Fruit fly (Drosophila melanogaster) whole organism, embryonic: ENCODE data around the gene RpL37A.
A peak's percentile ranks its signal among the peaks of the same experiment; 100 is the strongest.

Source experiments
- CG10321 ChIP-seq: fragments of 200-800 bp; sonication (Bioruptor generic); IDR thresholded peaks from 2 replicates; pipeline ENCODE4 v1.3.6; 2022; ENCODE audit warnings: missing biosample characterization, missing genetic modification characterization
- CG10366 ChIP-seq: fragments of 200-800 bp; sonication (Bioruptor generic); IDR thresholded peaks from 2 replicates; pipeline ENCODE4 v1.3.6; 2022; ENCODE audit warnings: missing biosample characterization, missing genetic modification characterization
- CG11695 ChIP-seq: fragments of 200-800 bp; sonication (Bioruptor generic); IDR thresholded peaks from 3 replicates; pipeline ENCODE4 v1.3.6; 2022; ENCODE audit warnings: missing biosample characterization, missing genetic modification characterization
- CG11723 ChIP-seq: fragments of 200-800 bp; sonication (Bioruptor generic); optimal IDR thresholded peaks from 2 replicates; lab custom pipeline; 2017; ENCODE audit warnings: missing biosample characterization, mild to moderate bottlenecking, missing genetic modification characterization
- CG12071 ChIP-seq: fragments of 200-800 bp; sonication (Bioruptor generic); optimal IDR thresholded peaks from 3 replicates; lab custom pipeline; 2018; ENCODE audit warnings: missing biosample characterization, mild to moderate bottlenecking, missing genetic modification characterization
- CG12236 ChIP-seq: fragments of 200-800 bp; sonication (Bioruptor generic); optimal IDR thresholded peaks from 2 replicates; lab custom pipeline; 2016; ENCODE audit warnings: missing biosample characterization, missing genetic modification characterization
- CG14050 ChIP-seq: fragments of 200-800 bp; sonication (Bioruptor generic); IDR thresholded peaks from 3 replicates; pipeline ENCODE4 v1.3.6; 2022; ENCODE audit warnings: missing biosample characterization, missing genetic modification characterization
- CG14441 ChIP-seq: fragments of 200-800 bp; sonication (Bioruptor generic); IDR thresholded peaks from 2 replicates; pipeline ENCODE4 v1.3.6; 2022; ENCODE audit warnings: missing biosample characterization, missing genetic modification characterization
- CG17361 ChIP-seq: fragments of 200-800 bp; sonication (Bioruptor generic); IDR thresholded peaks from 3 replicates; pipeline ENCODE4 v1.3.6; 2022; ENCODE audit warnings: missing biosample characterization, missing genetic modification characterization
- CG17385 ChIP-seq: fragments of 200-800 bp; sonication (Bioruptor generic); optimal IDR thresholded peaks from 3 replicates; lab custom pipeline; 2018; ENCODE audit warnings: missing biosample characterization, mild to moderate bottlenecking, missing genetic modification characterization
- CG17829 ChIP-seq: fragments of 200-800 bp; optimal IDR thresholded peaks from 2 replicates; lab custom pipeline; 2019; ENCODE audit warnings: missing biosample characterization, mild to moderate bottlenecking, missing genetic modification characterization, moderate library complexity
- CG31224 ChIP-seq: fragments of 200-800 bp; sonication (Bioruptor generic); IDR thresholded peaks from 2 replicates; pipeline ENCODE4 v1.3.6; 2022; ENCODE audit warnings: missing biosample characterization, missing genetic modification characterization
- CG3281 ChIP-seq: fragments of 200-800 bp; sonication (Bioruptor generic); optimal IDR thresholded peaks from 3 replicates; lab custom pipeline; 2017; ENCODE audit warnings: missing biosample characterization, mild to moderate bottlenecking, missing genetic modification characterization
- CG3847 ChIP-seq: fragments of 200-800 bp; sonication (Bioruptor generic); IDR thresholded peaks from 2 replicates; pipeline ENCODE4 v1.3.6; 2022; ENCODE audit warnings: missing biosample characterization, missing genetic modification characterization
- CG5953 ChIP-seq: fragments of 200-800 bp; sonication (Bioruptor generic); IDR thresholded peaks from 2 replicates; pipeline ENCODE4 v1.3.6; 2022; ENCODE audit warnings: missing biosample characterization, missing genetic modification characterization
- CG7745 ChIP-seq: fragments of 200-800 bp; sonication (Bioruptor generic); optimal IDR thresholded peaks from 2 replicates; lab custom pipeline; 2018; ENCODE audit warnings: missing biosample characterization, mild to moderate bottlenecking, missing genetic modification characterization, moderate library complexity
- CG7786 ChIP-seq: fragments of 200-800 bp; sonication (Bioruptor generic); optimal IDR thresholded peaks from 2 replicates; lab custom pipeline; 2016; ENCODE audit warnings: missing biosample characterization, missing genetic modification characterization
- CG8089 ChIP-seq: fragments of 200-800 bp; sonication (Bioruptor generic); optimal IDR thresholded peaks from 3 replicates; lab custom pipeline; 2016; ENCODE audit warnings: missing biosample characterization, missing genetic modification characterization
- CG9437 ChIP-seq: fragments of 200-800 bp; sonication (Bioruptor generic); optimal IDR thresholded peaks from 2 replicates; lab custom pipeline; 2018; ENCODE audit warnings: missing biosample characterization, mild to moderate bottlenecking, missing genetic modification characterization
- CG9609 ChIP-seq: fragments of 200-800 bp; sonication (Bioruptor generic); optimal IDR thresholded peaks from 3 replicates; lab custom pipeline; 2016; ENCODE audit warnings: missing biosample characterization, missing genetic modification characterization
- Chrac-16 ChIP-seq: fragments of 200-800 bp; sonication (Bioruptor generic); optimal IDR thresholded peaks from 3 replicates; lab custom pipeline; 2016; ENCODE audit warnings: missing biosample characterization, missing genetic modification characterization
- D19B ChIP-seq: fragments of 200-800 bp; sonication (Bioruptor generic); optimal IDR thresholded peaks from 2 replicates; lab custom pipeline; 2017; ENCODE audit warnings: missing biosample characterization, mild to moderate bottlenecking, missing genetic modification characterization
- Dip3 ChIP-seq: fragments of 200-800 bp; sonication (Bioruptor generic); optimal IDR thresholded peaks from 3 replicates; lab custom pipeline; 2016; ENCODE audit warnings: missing biosample characterization, missing genetic modification characterization
- Fer1 ChIP-seq: fragments of 200-800 bp; sonication (Bioruptor generic); optimal IDR thresholded peaks from 2 replicates; lab custom pipeline; 2017; ENCODE audit warnings: missing biosample characterization, mild to moderate bottlenecking, missing genetic modification characterization
- Fer3 ChIP-seq: fragments of 200-800 bp; sonication (Bioruptor generic); optimal IDR thresholded peaks from 2 replicates; lab custom pipeline; 2018; ENCODE audit warnings: missing biosample characterization, mild to moderate bottlenecking, missing genetic modification characterization, moderate library complexity
- H15 ChIP-seq: fragments of 200-800 bp; sonication (Bioruptor generic); IDR thresholded peaks from 3 replicates; pipeline ENCODE4 v1.3.6; 2022; ENCODE audit warnings: missing biosample characterization, missing genetic modification characterization
- Myb ChIP-seq: fragments of 200-800 bp; sonication (Bioruptor generic); optimal IDR thresholded peaks from 2 replicates; lab custom pipeline; 2016; ENCODE audit warnings: missing biosample characterization, missing genetic modification characterization
- Nf-YA ChIP-seq: fragments of 200-800 bp; sonication (Bioruptor generic); IDR thresholded peaks from 2 replicates; pipeline ENCODE4 v1.3.6; 2022; ENCODE audit warnings: missing biosample characterization, missing genetic modification characterization
- Sry-δ ChIP-seq: fragments of 200-800 bp; sonication (Bioruptor generic); optimal IDR thresholded peaks from 2 replicates; lab custom pipeline; 2016; ENCODE audit warnings: missing biosample characterization, missing genetic modification characterization
- Stat92E ChIP-seq, 3 experiments: fragments of >200 bp in 2 of 3; fragments of 200-800 bp in 1 of 3; sonication (Bioruptor generic) in 1 of 3; optimal IDR thresholded peaks; 2 replicates each; lab custom pipeline; 2017 to 2019; ENCODE audit warnings: missing biosample characterization in 3 of 3, missing genetic modification characterization in 3 of 3, mild to moderate bottlenecking in 1 of 3, moderate library complexity in 1 of 3
- Trl ChIP-seq, 3 experiments: fragments of >200 bp in 2 of 3; fragments of 200-800 bp in 1 of 3; sonication (Bioruptor generic) in 1 of 3; optimal IDR thresholded peaks; 2 replicates in 1 of 3; 3 replicates in 2 of 3; lab custom pipeline; 2016 to 2017; ENCODE audit warnings: missing biosample characterization in 1 of 3, missing genetic modification characterization in 1 of 3
- Xbp1 ChIP-seq: fragments of 200-800 bp; sonication (Bioruptor generic); optimal IDR thresholded peaks from 3 replicates; lab custom pipeline; 2016; ENCODE audit warnings: missing biosample characterization, mild to moderate bottlenecking, missing genetic modification characterization
- ac ChIP-seq: fragments of 200-800 bp; sonication (Bioruptor generic); optimal IDR thresholded peaks from 3 replicates; lab custom pipeline; 2017; ENCODE audit warnings: missing biosample characterization, mild to moderate bottlenecking, missing genetic modification characterization
- ara ChIP-seq: fragments of 200-800 bp; sonication (Bioruptor generic); IDR thresholded peaks from 2 replicates; pipeline ENCODE4 v1.3.6; 2022; ENCODE audit warnings: missing biosample characterization, missing genetic modification characterization
- bowl ChIP-seq: fragments of 200-800 bp; sonication (Bioruptor generic); IDR thresholded peaks from 2 replicates; pipeline ENCODE4 v1.3.6; 2022; ENCODE audit warnings: missing biosample characterization, missing genetic modification characterization
- chn ChIP-seq: fragments of 200-800 bp; sonication (Bioruptor generic); optimal IDR thresholded peaks from 2 replicates; lab custom pipeline; 2016; ENCODE audit warnings: missing biosample characterization, missing genetic modification characterization
- corto ChIP-seq: fragments of 200-800 bp; sonication (Bioruptor generic); optimal IDR thresholded peaks from 2 replicates; lab custom pipeline; 2016; ENCODE audit warnings: missing biosample characterization, mild to moderate bottlenecking, missing genetic modification characterization, moderate library complexity
- dmrt11E ChIP-seq: fragments of 200-800 bp; sonication (Bioruptor generic); optimal IDR thresholded peaks from 3 replicates; lab custom pipeline; 2018; ENCODE audit warnings: missing biosample characterization, mild to moderate bottlenecking, missing genetic modification characterization, moderate library complexity
- gce ChIP-seq: fragments of 200-800 bp; sonication (Bioruptor generic); IDR thresholded peaks from 3 replicates; pipeline ENCODE4 v1.3.6; 2022; ENCODE audit warnings: missing biosample characterization, missing genetic modification characterization
- hth ChIP-seq: fragments of >200 bp; optimal IDR thresholded peaks from 2 replicates; lab custom pipeline; 2017; ENCODE audit warnings: inconsistent platforms
- nmo ChIP-seq: fragments of 200-800 bp; sonication (Bioruptor generic); optimal IDR thresholded peaks from 2 replicates; lab custom pipeline; 2018; ENCODE audit warnings: missing biosample characterization, mild to moderate bottlenecking, missing genetic modification characterization, moderate library complexity
- otp ChIP-seq: fragments of 200-800 bp; sonication (Bioruptor generic); IDR thresholded peaks from 3 replicates; pipeline ENCODE4, ENCODE4 v1.3.6; 2022; ENCODE audit warnings: missing biosample characterization, missing genetic modification characterization
- peb ChIP-seq: fragments of 200-800 bp; sonication (Bioruptor generic); IDR thresholded peaks from 2 replicates; pipeline ENCODE4 v1.3.6; 2022; ENCODE audit warnings: missing biosample characterization, missing genetic modification characterization
- phol ChIP-seq: fragments of 200-800 bp; sonication (Bioruptor generic); optimal IDR thresholded peaks from 3 replicates; lab custom pipeline; 2018; ENCODE audit warnings: missing biosample characterization, mild to moderate bottlenecking, missing genetic modification characterization, moderate library complexity
- rib ChIP-seq: fragments of 200-800 bp; sonication (Bioruptor generic); IDR thresholded peaks from 2 replicates; pipeline ENCODE4 v1.3.6; 2022; ENCODE audit warnings: missing biosample characterization, missing genetic modification characterization
- sc ChIP-seq, 3 experiments: fragments of >200 bp in 2 of 3; fragments of 200-800 bp in 1 of 3; sonication (Bioruptor generic) in 1 of 3; optimal IDR thresholded peaks; 2 replicates in 2 of 3; 3 replicates in 1 of 3; lab custom pipeline; 2017; ENCODE audit warnings: mild to moderate bottlenecking in 1 of 3, missing biosample characterization in 1 of 3, missing genetic modification characterization in 1 of 3, missing genetic modification reagents in 1 of 3
- slbo ChIP-seq: fragments of 200-800 bp; sonication (Bioruptor generic); IDR thresholded peaks from 2 replicates; pipeline ENCODE4 v1.3.6; 2022; ENCODE audit warnings: missing biosample characterization, missing genetic modification characterization
- tio ChIP-seq: fragments of 200-800 bp; sonication (Bioruptor generic); optimal IDR thresholded peaks from 2 replicates; lab custom pipeline; 2017; ENCODE audit warnings: missing biosample characterization, missing genetic modification characterization, inconsistent platforms
- twi ChIP-seq: fragments of 200-800 bp; optimal IDR thresholded peaks from 2 replicates; lab custom pipeline; 2019; ENCODE audit warnings: missing biosample characterization, mild to moderate bottlenecking, missing genetic modification characterization, moderate library complexity

Gene RpL37A

DNA sequence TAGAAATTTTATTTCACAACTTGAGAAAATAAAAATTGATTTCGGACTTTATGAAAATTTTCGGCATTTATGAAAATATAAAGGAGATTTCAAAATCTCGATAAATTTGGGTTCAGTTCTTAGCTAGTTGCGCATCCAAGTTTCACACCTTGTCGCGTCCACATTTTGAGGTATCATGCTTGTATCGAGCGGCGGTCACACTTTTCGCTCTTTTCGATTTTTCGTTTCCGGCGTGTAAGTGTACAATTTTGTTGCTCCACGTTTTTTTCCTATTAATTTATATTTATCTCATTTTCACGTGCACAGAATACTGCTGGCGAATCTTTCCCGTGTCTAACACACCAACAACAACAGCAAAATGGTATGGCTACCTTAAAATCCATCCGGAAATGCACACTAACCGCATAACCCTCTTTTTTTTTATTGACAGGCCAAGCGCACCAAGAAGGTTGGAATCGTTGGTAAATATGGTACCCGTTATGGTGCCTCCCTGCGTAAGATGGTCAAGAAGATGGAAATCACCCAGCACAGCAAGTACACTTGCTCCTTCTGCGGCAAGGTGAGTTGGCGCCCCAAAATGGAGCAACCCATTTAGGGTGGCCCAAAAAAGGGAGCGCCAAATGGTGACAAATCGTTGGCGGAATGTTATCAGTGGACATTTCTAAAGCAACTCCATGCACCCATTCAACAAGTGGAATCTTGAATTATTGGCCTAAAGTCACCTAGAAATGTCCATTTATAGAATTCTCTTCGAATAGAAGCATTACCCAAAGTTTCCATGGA is at the start of gene RpL37A (continued):
- peak; percentile 78 for TF ChIP-seq CG17361 (GFP tag; lab: Robert Waterston, UW)
- peak; percentile 56 for TF ChIP-seq CG9437 (GFP tag; lab: Kevin White, UChicago)
- peak; percentile 25 for TF ChIP-seq Chrac-16 (GFP tag; lab: Kevin White, UChicago)
- peak; percentile 78; the same call in 2 of the 3 replicates for TF ChIP-seq gce
- peak; percentile 57 for TF ChIP-seq dmrt11E (tag; lab: Kevin White, UChicago)
- peak; percentile 77 for TF ChIP-seq CG3847 (GFP tag; lab: Robert Waterston, UW)
- no peak for TF ChIP-seq bowl (GFP tag; lab: Robert Waterston, UW)
- peak; percentile 81 for TF ChIP-seq nmo (GFP tag; lab: Kevin White, UChicago)
- no peak for TF ChIP-seq peb (GFP tag; lab: Robert Waterston, UW)
- peak; percentile 64 for TF ChIP-seq D19B (GFP tag; lab: Kevin White, UChicago)
- TF ChIP-seq Fer1 (GFP tag; lab: Kevin White, UChicago) = peak; percentile 92
- peak; percentile 81 for TF ChIP-seq Myb
- peak; percentile 47 for TF ChIP-seq CG9609 (GFP tag; lab: Kevin White, UChicago)
- peak; percentile 57; the same call in 1 of the 2 replicates for TF ChIP-seq CG14441
- peak; percentile 89 for TF ChIP-seq CG3281 (GFP tag; lab: Kevin White, UChicago)
- peak; percentile 65 for TF ChIP-seq CG17385 (GFP tag; lab: Kevin White, UChicago)
- peak; percentile 78 for TF ChIP-seq CG12071
- peak; percentile 75 for TF ChIP-seq Xbp1
- peak; percentile 68 for TF ChIP-seq CG11695 (GFP tag; lab: Robert Waterston, UW)
- peak; percentile 71 for TF ChIP-seq CG8089
- peak in 1 of 3 experiments; percentile 63 for TF ChIP-seq Stat92E (GFP tag; optimal IDR thresholded peaks at IDR 0.05; lab: Kevin White, UChicago)
- peak; percentile 83 for TF ChIP-seq phol (tag; lab: Kevin White, UChicago)
- peak; percentile 7 for TF ChIP-seq corto (GFP tag; lab: Kevin White, UChicago)
- peak; percentile 28 for TF ChIP-seq tio (GFP tag; lab: Kevin White, UChicago)
- TF ChIP-seq sc (optimal IDR thresholded peaks at IDR 0.05; lab: Kevin White, UChicago) = no peak
- peak; percentile 50 for TF ChIP-seq sc (GFP tag; optimal IDR thresholded peaks at IDR 0.05; lab: Kevin White, UChicago)
- TF ChIP-seq CG31224 (GFP tag; lab: Robert Waterston, UW) = peak; percentile 51
- peak; percentile 61 for TF ChIP-seq slbo (GFP tag; lab: Robert Waterston, UW)
- TF ChIP-seq Trl (optimal IDR thresholded peaks at IDR 0.05; lab: Kevin White, UChicago) = no peak
- peak; percentile 89 for TF ChIP-seq Trl (GFP tag; optimal IDR thresholded peaks at IDR 0.05; lab: Kevin White, UChicago)
- peak; percentile 4 for TF ChIP-seq CG7745
- TF ChIP-seq CG11723 (GFP tag; lab: Kevin White, UChicago) = peak; percentile 80
- no peak for TF ChIP-seq hth (lab: Kevin White, UChicago)
- TF ChIP-seq chn (GFP tag; lab: Kevin White, UChicago) = peak; percentile 38
- peak; percentile 62; the same call in 1 of the 2 replicates for TF ChIP-seq rib (GFP tag; lab: Robert Waterston, UW)
- peak; percentile 7 for TF ChIP-seq Dip3
- TF ChIP-seq ac (GFP tag; lab: Kevin White, UChicago) = peak; percentile 59
- peak; percentile 58; the same call in 1 of the 2 replicates for TF ChIP-seq CG10321 (GFP tag; lab: Robert Waterston, UW)
- TF ChIP-seq CG17829 (tag; lab: Kevin White, UChicago) = peak; percentile 84
- TF ChIP-seq CG12236 = peak; percentile 43
- peak; percentile 60 for TF ChIP-seq Nf-YA (GFP tag; lab: Robert Waterston, UW)
- TF ChIP-seq twi (tag; lab: Kevin White, UChicago) = peak; percentile 53
- peak; percentile 77 for TF ChIP-seq Sry-δ (GFP tag; lab: Kevin White, UChicago)
- TF ChIP-seq ara (GFP tag; lab: Robert Waterston, UW) = peak; percentile 73
- peak; percentile 69 for TF ChIP-seq CG5953 (GFP tag; lab: Robert Waterston, UW)
- peak; percentile 35 for TF ChIP-seq CG7786 (GFP tag; lab: Kevin White, UChicago)
- TF ChIP-seq H15 (GFP tag; lab: Robert Waterston, UW) = peak; percentile 56; the same call in 2 of the 3 replicates
- TF ChIP-seq Fer3 (tag; lab: Kevin White, UChicago) = peak; percentile 79
- TF ChIP-seq CG14050 (GFP tag; lab: Robert Waterston, UW) = peak; percentile 69; the same call in 2 of the 3 replicates
- TF ChIP-seq CG10366 (GFP tag; lab: Robert Waterston, UW) = peak; percentile 74
- TF ChIP-seq otp (GFP tag; lab: Robert Waterston, UW) = peak; percentile 86
